Fruit fly (Drosophila melanogaster) S2 (cell line): ENCODE measurements around the gene CG9222.

Source experiments
- CG8478 ChIP-seq: fragments of >200 bp; optimal IDR thresholded peaks from 2 replicates; lab custom pipeline; 2018
- CTCF ChIP-seq, 2 experiments: fragments of >200 bp; optimal IDR thresholded peaks; 2 replicates each; lab custom pipeline; 2018

DNA sequence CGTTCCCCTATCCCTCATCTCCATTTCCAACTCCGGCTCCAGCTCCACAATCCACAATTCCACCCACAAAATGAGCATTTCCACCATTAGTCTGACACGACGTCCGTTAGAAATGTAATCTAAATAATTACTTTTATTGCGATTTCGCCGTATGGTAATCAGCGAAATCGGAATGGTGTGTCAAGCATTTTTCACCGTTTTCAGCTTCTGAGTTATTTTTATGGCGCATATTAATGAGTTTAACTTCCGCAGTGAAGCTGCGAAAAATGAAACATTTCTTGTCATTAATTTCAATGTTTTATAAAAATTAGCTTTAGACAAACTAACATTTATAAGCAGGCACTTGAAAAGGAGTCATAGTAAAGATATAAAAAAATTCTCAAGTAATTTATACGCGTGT is 29.3 kb downstream of the CG9222 start, which contains the start of gene CG13989:
- no peak for TF ChIP-seq CTCF (optimal IDR thresholded peaks at IDR 0.05; lab: Kevin White, UChicago)
- TF ChIP-seq CG8478 (lab: Kevin White, UChicago), result no peak
